Worm (Caenorhabditis elegans) whole organism, midembryonic: Measurements from ENCODE around the gene nas-33.

Experiments
- T22C8.4 ChIP-seq: fragments of 200-800 bp; sonication (Bioruptor generic); IDR thresholded peaks from 2 replicates; pipeline ENCODE4 v1.3.6; 2022; ENCODE audit warnings: missing genetic modification characterization, missing compliant biosample characterization
- cog-1 ChIP-seq: sonication (generic microtip); optimal IDR thresholded peaks from 2 replicates; lab custom pipeline; 2016; ENCODE audit warnings: missing genetic modification characterization, missing compliant biosample characterization
- flt-1 ChIP-seq: fragments of 200-800 bp; sonication (Bioruptor generic); IDR thresholded peaks from 2 replicates; pipeline ENCODE4 v1.3.6; 2022; ENCODE audit warnings: missing genetic modification characterization, missing compliant biosample characterization
- tab-1 ChIP-seq: fragments of 200-800 bp; sonication (Bioruptor generic); IDR thresholded peaks from 2 replicates; pipeline ENCODE4 v1.3.6; 2022; ENCODE audit warnings: missing genetic modification characterization, missing compliant biosample characterization
- ztf-23 ChIP-seq: fragments of 200-800 bp; sonication (Bioruptor generic); IDR thresholded peaks from 2 replicates; pipeline ENCODE4 v1.3.6; 2022; ENCODE audit warnings: missing genetic modification reagents, missing genetic modification characterization, missing compliant biosample characterization

ce11 chrX:6462995-6463462 lies 8.0 kb upstream of the nas-33 start, which contains the start of gene C15B12.2:
- TF ChIP-seq flt-1 (GFP tag; lab: Robert Waterston, UW) (no peak), cog-1 (no peak), T22C8.4 (GFP tag; lab: Robert Waterston, UW) (no peak), ztf-23 (GFP tag; lab: Robert Waterston, UW) (no peak), tab-1 (no peak)
